Fruit fly (Drosophila melanogaster): Measurements from ENCODE around the gene CG4983.

DNA sequence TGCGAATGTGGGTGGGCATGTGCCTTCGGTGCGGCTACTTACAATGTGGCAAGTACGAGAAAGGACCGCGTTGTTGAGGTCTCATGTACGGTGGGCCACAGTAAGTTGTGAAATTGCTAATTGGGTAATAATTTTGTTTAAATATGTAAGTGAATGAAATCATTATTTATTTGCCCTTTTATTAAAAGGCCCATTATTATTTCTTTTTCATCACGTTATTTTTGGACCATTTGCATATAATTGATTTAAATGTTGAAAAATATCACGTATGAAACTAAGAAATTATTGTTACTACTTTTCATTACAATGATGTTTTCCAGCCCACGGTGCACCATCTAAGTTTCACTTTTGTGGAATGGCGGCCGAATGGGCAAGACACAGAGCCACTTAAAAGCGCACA is 24.0 kb upstream of the CG4983 start:
- TF ChIP-seq psq (optimal IDR thresholded peaks at IDR 0.05) (no peak), CG8478 (optimal IDR thresholded peaks at IDR 0.05) (no peak), Dll (optimal IDR thresholded peaks at IDR 0.05) (no peak), pan (optimal IDR thresholded peaks at IDR 0.05) (no peak), EcR (GFP tag; optimal IDR thresholded peaks at IDR 0.05) (no peak)
